Worm (Caenorhabditis elegans): ENCODE measurements around the gene H32C10.1.

DNA sequence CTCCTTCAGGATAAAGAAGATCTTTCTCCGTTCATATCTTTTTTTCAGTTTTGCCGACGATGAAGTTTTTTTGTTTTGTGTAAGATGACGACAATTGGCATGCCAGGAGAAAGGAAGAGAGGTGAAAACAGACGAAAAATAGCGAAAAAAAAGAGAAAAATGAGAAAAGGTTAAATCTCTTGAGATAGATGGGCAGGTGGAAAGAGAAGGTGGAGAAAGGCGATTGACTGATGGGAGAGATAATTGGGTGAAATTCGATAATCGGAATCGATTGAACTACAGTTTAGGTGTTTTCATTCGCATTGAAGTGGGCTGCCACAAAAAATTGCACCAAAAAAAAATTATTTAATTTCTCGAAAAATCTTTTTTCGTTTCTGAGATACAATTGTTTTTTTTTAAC lies 6.5 kb downstream of the H32C10.1 start:
- TF ChIP-seq unc-39 (tag; optimal IDR thresholded peaks at IDR 0.05) (no peak), spr-3 (GFP tag; optimal IDR thresholded peaks at IDR 0.05) (no peak), nhr-102 (tag; optimal IDR thresholded peaks at IDR 0.05) (no peak), daf-8 (GFP tag; IDR thresholded peaks at IDR 0.05) (no peak), Y5F2A.4 (GFP tag; optimal IDR thresholded peaks at IDR 0.05) (no peak), nhr-76 (tag; optimal IDR thresholded peaks at IDR 0.05) (no peak)
